Fruit fly (Drosophila melanogaster): ENCODE results near the gene CG16852.

Gene CG16852

dm6 chr2L:13586655-13587054, 46.1 kb downstream of the CG16852 start:
- TF ChIP-seq usp (GFP tag; optimal IDR thresholded peaks at IDR 0.05): no peak
- TF ChIP-seq psq (optimal IDR thresholded peaks at IDR 0.05): no peak
- no peak for TF ChIP-seq CG8478 (optimal IDR thresholded peaks at IDR 0.05)
- no peak for TF ChIP-seq pan (optimal IDR thresholded peaks at IDR 0.05)
- no peak for TF ChIP-seq Dll (optimal IDR thresholded peaks at IDR 0.05)
- no peak for TF ChIP-seq EcR (GFP tag; optimal IDR thresholded peaks at IDR 0.05)
